Worm (Caenorhabditis elegans) whole organism, late embryonic: ENCODE measurements around the gene mboa-2.
A peak's percentile ranks its signal among the peaks of the same experiment; 100 is the strongest.

Experiments
- F13H6.1 ChIP-seq: sonication (generic microtip); optimal IDR thresholded peaks from 2 replicates; lab custom pipeline; 2016; ENCODE audit warnings: missing genetic modification characterization, missing compliant biosample characterization
- K02D7.2 ChIP-seq: sonication (generic microtip); optimal IDR thresholded peaks from 2 replicates; lab custom pipeline; 2017; ENCODE audit warnings: mild to moderate bottlenecking, missing genetic modification characterization, missing compliant biosample characterization
- K09A11.1 ChIP-seq: sonication (generic microtip); optimal IDR thresholded peaks from 2 replicates; lab custom pipeline; 2017; ENCODE audit warnings: antibody characterized with exemption, mild to moderate bottlenecking, missing genetic modification characterization, missing compliant biosample characterization; ENCODE audit not compliant: insufficient read depth
- Y22D7AL.16 ChIP-seq: sonication (generic microtip); optimal IDR thresholded peaks from 2 replicates; lab custom pipeline; 2016; ENCODE audit warnings: missing genetic modification characterization, missing compliant biosample characterization
- ceh-14 ChIP-seq: sonication (generic microtip); optimal IDR thresholded peaks from 2 replicates; lab custom pipeline; 2016; ENCODE audit warnings: missing genotype, missing genetic modification characterization, missing compliant biosample characterization
- ceh-18 ChIP-seq: sonication (generic microtip); optimal IDR thresholded peaks from 2 replicates; lab custom pipeline; 2016; ENCODE audit warnings: missing genetic modification characterization, missing compliant biosample characterization
- ceh-2 ChIP-seq: sonication (generic microtip); optimal IDR thresholded peaks from 2 replicates; lab custom pipeline; 2016; ENCODE audit warnings: missing genotype, missing genetic modification characterization, missing compliant biosample characterization
- ceh-22 ChIP-seq: sonication (generic microtip); optimal IDR thresholded peaks from 2 replicates; lab custom pipeline; 2017; ENCODE audit warnings: missing biosample characterization, missing genetic modification characterization
- ceh-24 ChIP-seq: sonication (generic microtip); optimal IDR thresholded peaks from 2 replicates; lab custom pipeline; 2016; ENCODE audit warnings: mild to moderate bottlenecking, missing genetic modification characterization, missing compliant biosample characterization
- ceh-31 ChIP-seq: sonication (generic microtip); optimal IDR thresholded peaks from 2 replicates; lab custom pipeline; 2016; ENCODE audit warnings: missing genetic modification characterization, missing compliant biosample characterization
- ceh-34 ChIP-seq: sonication (generic microtip); optimal IDR thresholded peaks from 2 replicates; lab custom pipeline; 2016; ENCODE audit warnings: mild to moderate bottlenecking, missing genetic modification characterization, missing compliant biosample characterization
- ceh-45 ChIP-seq: fragments of 200-800 bp; sonication (Bioruptor generic); IDR thresholded peaks from 2 replicates; pipeline ENCODE4 v1.3.6; 2022; ENCODE audit warnings: missing genetic modification reagents, missing genetic modification characterization, missing compliant biosample characterization
- dve-1 ChIP-seq: sonication (generic microtip); optimal IDR thresholded peaks from 2 replicates; lab custom pipeline; 2017; ENCODE audit warnings: antibody characterized with exemption, mild to moderate bottlenecking, missing genetic modification characterization, missing compliant biosample characterization
- elt-2 ChIP-seq: sonication (generic microtip); optimal IDR thresholded peaks from 2 replicates; lab custom pipeline; 2016; ENCODE audit warnings: missing genetic modification reagents, missing genetic modification characterization, missing compliant biosample characterization
- elt-4 ChIP-seq: sonication (generic microtip); optimal IDR thresholded peaks from 2 replicates; lab custom pipeline; 2016; ENCODE audit warnings: missing genetic modification characterization, missing compliant biosample characterization
- ets-4 ChIP-seq: sonication (generic microtip); optimal IDR thresholded peaks from 2 replicates; lab custom pipeline; 2016; ENCODE audit warnings: missing genetic modification characterization, missing compliant biosample characterization
- eyg-1 ChIP-seq: sonication (generic microtip); optimal IDR thresholded peaks from 2 replicates; lab custom pipeline; 2016; ENCODE audit warnings: missing genotype, missing genetic modification characterization, missing compliant biosample characterization
- fkh-10 ChIP-seq: fragments of 150-350 bp; optimal IDR thresholded peaks from 2 replicates; lab custom pipeline; 2014; ENCODE audit warnings: missing biosample characterization, missing genetic modification reagents, missing genetic modification characterization
- gmeb-2 ChIP-seq: sonication (generic microtip); optimal IDR thresholded peaks from 2 replicates; lab custom pipeline; 2016; ENCODE audit warnings: missing genetic modification characterization, inconsistent platforms, missing compliant biosample characterization
- hlh-13 ChIP-seq: fragments of 200-800 bp; sonication (Bioruptor generic); optimal IDR thresholded peaks from 2 replicates; lab custom pipeline; 2018; ENCODE audit warnings: mild to moderate bottlenecking, missing genetic modification characterization, missing compliant biosample characterization
- lin-11 ChIP-seq: fragments of 200-800 bp; sonication (Bioruptor generic); optimal IDR thresholded peaks from 2 replicates; lab custom pipeline; 2018; ENCODE audit warnings: mild to moderate bottlenecking, missing genetic modification characterization, missing compliant biosample characterization
- mec-3 ChIP-seq: sonication (generic microtip); optimal IDR thresholded peaks from 2 replicates; lab custom pipeline; 2016; ENCODE audit warnings: borderline replicate concordance, missing genetic modification characterization, missing compliant biosample characterization
- nhr-232 ChIP-seq: sonication (generic microtip); optimal IDR thresholded peaks from 2 replicates; lab custom pipeline; 2016; ENCODE audit warnings: missing genetic modification characterization, missing compliant biosample characterization
- pat-9 ChIP-seq: fragments of 200-800 bp; sonication (Bioruptor generic); optimal IDR thresholded peaks from 2 replicates; lab custom pipeline; 2018; ENCODE audit warnings: mild to moderate bottlenecking, missing genetic modification characterization, moderate library complexity, missing compliant biosample characterization
- pax-1 ChIP-seq: fragments of 150-350 bp; optimal IDR thresholded peaks from 2 replicates; lab custom pipeline; 2014; ENCODE audit warnings: missing biosample characterization, missing genetic modification characterization
- pha-4 ChIP-seq: fragments of 150-350 bp; optimal IDR thresholded peaks from 2 replicates; lab custom pipeline; 2018; ENCODE audit warnings: missing biosample characterization, missing genetic modification reagents, missing genetic modification characterization
- pqm-1 ChIP-seq: sonication (generic microtip); optimal IDR thresholded peaks from 2 replicates; lab custom pipeline; 2016; ENCODE audit warnings: missing genetic modification characterization, missing compliant biosample characterization
- sdc-2 ChIP-seq: sonication (generic microtip); optimal IDR thresholded peaks from 2 replicates; lab custom pipeline; 2016; ENCODE audit warnings: missing genotype, missing genetic modification characterization, missing compliant biosample characterization
- sox-4 ChIP-seq: sonication (generic microtip); optimal IDR thresholded peaks from 2 replicates; lab custom pipeline; 2017; ENCODE audit warnings: mild to moderate bottlenecking, missing genetic modification characterization, inconsistent platforms, missing compliant biosample characterization
- syd-9 ChIP-seq: sonication (generic microtip); optimal IDR thresholded peaks from 2 replicates; lab custom pipeline; 2016; ENCODE audit warnings: mild to moderate bottlenecking, missing genetic modification characterization, moderate library complexity, missing compliant biosample characterization
- tbx-2 ChIP-seq: sonication (generic microtip); optimal IDR thresholded peaks from 2 replicates; lab custom pipeline; 2016; ENCODE audit warnings: missing genetic modification characterization, missing compliant biosample characterization
- unc-3 ChIP-seq, 2 experiments: fragments of 200-800 bp in 1 of 2; sonication (Bioruptor generic) in 1 of 2; sonication (generic microtip) in 1 of 2; conservative IDR thresholded peaks in 1 of 2; optimal IDR thresholded peaks in 1 of 2; 2 replicates each; pipeline versions ENCODE4 v1.3.6 to Lab custom; 2016 to 2022; ENCODE audit warnings: missing compliant biosample characterization in 2 of 2, missing genetic modification characterization in 2 of 2, missing genetic modification reagents in 1 of 2
- unc-42 ChIP-seq: sonication (generic microtip); optimal IDR thresholded peaks from 2 replicates; lab custom pipeline; 2016; ENCODE audit warnings: missing genotype, missing genetic modification characterization, missing compliant biosample characterization
- unc-55 ChIP-seq: sonication (generic microtip); optimal IDR thresholded peaks from 2 replicates; lab custom pipeline; 2017; ENCODE audit warnings: missing biosample characterization, missing genetic modification reagents, missing genetic modification characterization
- zip-5 ChIP-seq: sonication (generic microtip); optimal IDR thresholded peaks from 2 replicates; lab custom pipeline; 2016; ENCODE audit warnings: missing genetic modification characterization, missing compliant biosample characterization
- ztf-16 ChIP-seq: sonication (generic microtip); optimal IDR thresholded peaks from 2 replicates; lab custom pipeline; 2017; ENCODE audit warnings: missing genetic modification characterization, missing compliant biosample characterization

The mboa-2 gene

ce11 chrV:11122466-11122865 lies at the start of gene mboa-2:
Gene mboa-2, minus strand, starts transcription at chrV:11122493.
- no peak for TF ChIP-seq ceh-18 (tag; lab: Kevin White, UChicago)
- TF ChIP-seq gmeb-2, result no peak
- no peak for TF ChIP-seq ceh-2 (tag; lab: Kevin White, UChicago)
- TF ChIP-seq elt-4 (tag; lab: Kevin White, UChicago), result no peak
- no peak for TF ChIP-seq zip-5 (tag; lab: Kevin White, UChicago)
- TF ChIP-seq K09A11.1 (tag; lab: Kevin White, UChicago), result no peak
- TF ChIP-seq elt-2 (tag; lab: Kevin White, UChicago), result no peak
- no peak for TF ChIP-seq pax-1 (tag; lab: Kevin White, UChicago)
- no peak for TF ChIP-seq unc-55 (GFP tag; lab: Kevin White, UChicago)
- TF ChIP-seq lin-11 (tag; lab: Kevin White, UChicago), result no peak
- TF ChIP-seq sdc-2 (tag; lab: Kevin White, UChicago), result no peak

ce11 chrV:11171906-11172305 lies 49.6 kb upstream of the mboa-2 start, which contains the start of gene T19C4.5:
Gene T19C4.5, plus strand, starts transcription at chrV:11172213.
- TF ChIP-seq zip-5 (tag; lab: Kevin White, UChicago), result no peak
- TF ChIP-seq Y22D7AL.16 (tag; lab: Kevin White, UChicago), result no peak
- no peak for TF ChIP-seq pat-9 (tag; lab: Kevin White, UChicago)
- TF ChIP-seq ceh-14 (tag; lab: Kevin White, UChicago), result no peak
- TF ChIP-seq, all 69 proteins: peak for 0

- no peak for TF ChIP-seq sox-4
- no peak for TF ChIP-seq elt-4 (tag; lab: Kevin White, UChicago)
These were observed 48.5 kb upstream of the mboa-2 start for ce11 chrV:11170564-11171329.

- no peak for TF ChIP-seq F13H6.1 (tag; lab: Kevin White, UChicago)
- peak; percentile 42 for TF ChIP-seq unc-42
- TF ChIP-seq syd-9 (tag; lab: Kevin White, UChicago), result no peak
- no peak for TF ChIP-seq ztf-16 (tag; lab: Kevin White, UChicago)
- TF ChIP-seq K02D7.2 (tag; lab: Kevin White, UChicago), result no peak
- TF ChIP-seq dve-1 (tag; lab: Kevin White, UChicago), result no peak
- TF ChIP-seq unc-3 (GFP tag; conservative IDR thresholded peaks at IDR 0.05; lab: Robert Waterston, UW), result no peak
- no peak for TF ChIP-seq unc-3 (tag; optimal IDR thresholded peaks at IDR 0.05; lab: Kevin White, UChicago)
- TF ChIP-seq ceh-31 (tag; lab: Kevin White, UChicago), result no peak
These were observed 45.5 kb upstream of the mboa-2 start for ce11 chrV:11167745-11168144.

- TF ChIP-seq eyg-1 (tag; lab: Kevin White, UChicago), result no peak
- no peak for TF ChIP-seq unc-42
- no peak for TF ChIP-seq ceh-14 (tag; lab: Kevin White, UChicago)
- TF ChIP-seq hlh-13 (GFP tag; lab: Kevin White, UChicago), result no peak
- no peak for TF ChIP-seq pqm-1 (tag; lab: Kevin White, UChicago)
- TF ChIP-seq ets-4, result no peak
- TF ChIP-seq mec-3 (tag; lab: Kevin White, UChicago), result no peak
- no peak for TF ChIP-seq Y22D7AL.16 (tag; lab: Kevin White, UChicago)
- no peak for TF ChIP-seq nhr-232 (tag; lab: Kevin White, UChicago)
- TF ChIP-seq ceh-34 (tag; lab: Kevin White, UChicago), result no peak
- TF ChIP-seq ceh-45 (GFP tag; lab: Robert Waterston, UW), result no peak
- no peak for TF ChIP-seq pha-4 (tag; lab: Kevin White, UChicago)
- TF ChIP-seq ceh-2 (tag; lab: Kevin White, UChicago), result no peak
- TF ChIP-seq ceh-22 (tag; lab: Kevin White, UChicago), result no peak
- TF ChIP-seq fkh-10 (GFP tag; lab: Kevin White, UChicago), result no peak
- no peak for TF ChIP-seq tbx-2 (tag; lab: Kevin White, UChicago)
- no peak for TF ChIP-seq ceh-24 (tag; lab: Kevin White, UChicago)
- no peak for TF ChIP-seq elt-2 (tag; lab: Kevin White, UChicago)
These were observed 42.2 kb upstream of the mboa-2 start, which contains the start of gene srg-40 for ce11 chrV:11164475-11164874. Gene srg-40, minus strand, starts transcription at chrV:11164575.
